Worm (Caenorhabditis elegans): ENCODE measurements around the gene Y82E9BR.22.
"Not testable (repeated sequence)": the region's sequence is repeated elsewhere in the genome, so short reads cannot be mapped to it uniquely, and the experiment has no call there.

Gene Y82E9BR.22

DNA sequence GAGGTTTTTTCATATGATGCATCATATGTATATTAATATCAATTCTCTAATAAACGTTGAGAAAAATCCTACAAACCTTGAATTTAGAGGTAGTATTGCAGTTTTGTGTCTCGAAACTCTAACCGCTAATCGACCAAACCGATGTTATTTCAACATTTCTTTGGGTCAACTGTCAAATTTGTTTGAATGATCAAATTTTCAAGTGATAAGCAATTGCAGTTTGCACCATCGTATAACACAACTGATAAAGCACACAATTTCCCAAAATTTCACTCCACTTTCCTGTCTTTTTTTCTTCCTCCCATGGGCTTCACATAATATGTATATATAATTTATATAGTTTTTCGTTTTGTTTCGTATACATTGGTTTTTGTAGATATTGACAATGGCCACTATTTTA lies 24.9 kb downstream of the Y82E9BR.22 start, which contains the start of the genes fbxa-138 and Y82E9BR.5:
TSS of gene fbxa-138 (minus strand) at position 161 of the 400 bp plus-strand sequence.
TSS of gene Y82E9BR.5 (plus strand) at position 279 of the 400 bp plus-strand sequence.
- peak; percentile 70 for TF ChIP-seq elt-2 (tag; optimal IDR thresholded peaks at IDR 0.05)
- peak; percentile 17 for TF ChIP-seq tlp-1 (tag; optimal IDR thresholded peaks at IDR 0.05)
- TF ChIP-seq nhr-237 (tag; optimal IDR thresholded peaks at IDR 0.05), result no peak

DNA sequence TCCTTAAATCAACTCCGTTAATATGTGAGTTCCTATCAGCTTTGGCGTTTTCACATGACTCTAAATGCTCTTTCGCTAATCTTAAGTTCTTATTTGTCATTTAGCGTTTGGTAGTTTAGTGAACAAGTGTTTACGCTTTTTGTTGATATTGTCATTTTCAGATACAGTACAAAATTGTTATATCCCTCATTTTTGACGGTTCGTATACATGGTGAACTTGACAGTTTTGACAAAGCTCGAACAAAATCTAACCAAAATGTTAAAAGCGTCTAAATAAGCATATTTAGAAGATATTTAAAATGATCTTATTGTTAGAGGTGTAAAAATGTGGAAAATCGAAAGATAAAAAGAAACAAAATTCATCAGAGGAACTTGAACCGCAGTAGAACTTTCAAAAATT lies 25.6 kb downstream of the Y82E9BR.22 start:
- TF ChIP-seq tbx-2 (tag; optimal IDR thresholded peaks at IDR 0.05) (no peak), mep-1 (tag; optimal IDR thresholded peaks at IDR 0.05) (no peak), sox-4 (tag; optimal IDR thresholded peaks at IDR 0.05) (no peak), fkh-8 (tag; optimal IDR thresholded peaks at IDR 0.05) (no peak), zag-1 (tag; optimal IDR thresholded peaks at IDR 0.05) (no peak), ceh-8 (GFP tag; optimal IDR thresholded peaks at IDR 0.05) (no peak), ceh-90 (tag; optimal IDR thresholded peaks at IDR 0.05) (no peak), nhr-47 (tag; optimal IDR thresholded peaks at IDR 0.05) (no peak), ztf-11 (tag; optimal IDR thresholded peaks at IDR 0.05) (no peak), snu-23 (GFP tag; optimal IDR thresholded peaks at IDR 0.05) (no peak), hlh-17 (GFP tag; optimal IDR thresholded peaks at IDR 0.05; ENCODE audit: borderline replicate concordance) (no peak), C16A3.4 (tag; optimal IDR thresholded peaks at IDR 0.05) (no peak), egl-27 (tag; optimal IDR thresholded peaks at IDR 0.05) (no peak), ceh-63 (GFP tag; optimal IDR thresholded peaks at IDR 0.05) (no peak), nhr-28 (tag; optimal IDR thresholded peaks at IDR 0.05) (no peak), unc-62 (GFP tag; optimal IDR thresholded peaks at IDR 0.05) (no peak), nhr-90 (tag; optimal IDR thresholded peaks at IDR 0.05; ENCODE audit: poor library complexity) (no peak), zip-4 (GFP tag; optimal IDR thresholded peaks at IDR 0.05) (no peak)

- no peak for TF ChIP-seq sup-37 (GFP tag; optimal IDR thresholded peaks at IDR 0.05)
- TF ChIP-seq efl-1 (optimal IDR thresholded peaks at IDR 0.05), result no peak
- TF ChIP-seq efl-1 (GFP tag; optimal IDR thresholded peaks at IDR 0.05 in 1 of 2), result peak in 1 of 2 experiments; percentile 52
Measured at ce11 chrIII:1380535-1381274, 28.3 kb downstream of the Y82E9BR.22 start, which contains the start of the genes pals-21 and Y82E9BR.6. TSS of gene pals-21 (minus strand) at chrIII:1380635. TSS of gene Y82E9BR.6 (plus strand) at chrIII:1381224.

- TF ChIP-seq pqm-1 (tag; optimal IDR thresholded peaks at IDR 0.05); pax-3 (tag; optimal IDR thresholded peaks at IDR 0.05); sup-37 (GFP tag; optimal IDR thresholded peaks at IDR 0.05): not testable (repeated sequence)
Measured at ce11 chrIII:1377903-1378302, 31.1 kb downstream of the Y82E9BR.22 start, which contains the start of gene pals-40. TSS of gene pals-40 (minus strand) at chrIII:1378003.

- TF ChIP-seq mep-1 (tag; optimal IDR thresholded peaks at IDR 0.05); lin-14 (GFP tag; optimal IDR thresholded peaks at IDR 0.05); elt-3 (tag; optimal IDR thresholded peaks at IDR 0.05): not testable (repeated sequence)
Measured at ce11 chrIII:1375491-1375890, 33.5 kb downstream of the Y82E9BR.22 start, which contains the start of gene Y82E9BR.10. TSS of gene Y82E9BR.10 (minus strand) at chrIII:1375591.

ce11 chrIII:1374355-1374807 lies 34.7 kb downstream of the Y82E9BR.22 start, which contains the start of gene Y82E9BR.20:
TSS of gene Y82E9BR.20 (plus strand) at chrIII:1374405.
- TF ChIP-seq ceh-63 (GFP tag; optimal IDR thresholded peaks at IDR 0.05), result no peak
- TF ChIP-seq efl-1 (optimal IDR thresholded peaks at IDR 0.05), result no peak
- peak in 1 of 2 experiments; percentile 13 for TF ChIP-seq efl-1 (GFP tag; optimal IDR thresholded peaks at IDR 0.05 in 1 of 2)
- TF ChIP-seq fos-1 (tag; optimal IDR thresholded peaks at IDR 0.05), result no peak
- no peak for TF ChIP-seq zip-4 (GFP tag; optimal IDR thresholded peaks at IDR 0.05)
- TF ChIP-seq ets-5 (GFP tag; IDR thresholded peaks at IDR 0.05), result no peak
